Worm (Caenorhabditis elegans) whole organism, early embryonic: ENCODE measurements around the gene F23H11.5.

Source experiments
- ama-1 ChIP-seq: fragments of 150-350 bp; optimal IDR thresholded peaks from 2 replicates; lab custom pipeline; 2014
- flt-1 ChIP-seq: fragments of 200-800 bp; sonication (Bioruptor generic); IDR thresholded peaks from 2 replicates; pipeline ENCODE4 v1.3.6; 2022; ENCODE audit warnings: missing genetic modification characterization, missing compliant biosample characterization
- tra-4 ChIP-seq: sonication (generic microtip); optimal IDR thresholded peaks from 2 replicates; lab custom pipeline; 2017; ENCODE audit warnings: missing genetic modification characterization, missing compliant biosample characterization

- no peak for TF ChIP-seq flt-1 (GFP tag; lab: Robert Waterston, UW)
- no peak for TF ChIP-seq ama-1 (lab: Kevin White, UChicago)
- no peak for TF ChIP-seq tra-4 (tag; lab: Kevin White, UChicago)
Measured at ce11 chrIII:943426-943927, 33.1 kb upstream of the F23H11.5 start, which contains the start of gene fbxa-59.
